Fruit fly (Drosophila melanogaster) whole organism, embryonic: ENCODE data around the gene CG16772.

Source experiments
- Atf3 ChIP-seq: fragments of 200-800 bp; sonication (Bioruptor generic); optimal IDR thresholded peaks from 3 replicates; lab custom pipeline; 2016; ENCODE audit warnings: missing biosample characterization, missing genetic modification characterization
- Bgb ChIP-seq: fragments of 200-800 bp; sonication (Bioruptor generic); IDR thresholded peaks from 2 replicates; pipeline ENCODE4 v1.3.6; 2022; ENCODE audit warnings: missing biosample characterization, missing genetic modification characterization; ENCODE audit not compliant: partially characterized antibody
- CG10959 ChIP-seq: fragments of 200-800 bp; sonication (Bioruptor generic); IDR thresholded peaks from 2 replicates; pipeline ENCODE4 v1.3.6; 2022; ENCODE audit warnings: missing biosample characterization, missing genetic modification characterization
- CG10979 ChIP-seq: fragments of 200-800 bp; sonication (Bioruptor generic); optimal IDR thresholded peaks from 2 replicates; lab custom pipeline; 2018; ENCODE audit warnings: missing biosample characterization, mild to moderate bottlenecking, missing genetic modification characterization, moderate library complexity
- CG11723 ChIP-seq: fragments of 200-800 bp; sonication (Bioruptor generic); optimal IDR thresholded peaks from 2 replicates; lab custom pipeline; 2017; ENCODE audit warnings: missing biosample characterization, mild to moderate bottlenecking, missing genetic modification characterization
- CG12236 ChIP-seq: fragments of 200-800 bp; sonication (Bioruptor generic); optimal IDR thresholded peaks from 2 replicates; lab custom pipeline; 2016; ENCODE audit warnings: missing biosample characterization, missing genetic modification characterization
- CG12299 ChIP-seq: fragments of 200-800 bp; sonication (Bioruptor generic); optimal IDR thresholded peaks from 2 replicates; lab custom pipeline; 2018; ENCODE audit warnings: missing biosample characterization, mild to moderate bottlenecking, missing genetic modification characterization
- CG13624 ChIP-seq: fragments of 200-800 bp; sonication (Bioruptor generic); optimal IDR thresholded peaks from 2 replicates; lab custom pipeline; 2016; ENCODE audit warnings: missing biosample characterization, missing genetic modification characterization
- CG1529 ChIP-seq: fragments of 200-800 bp; sonication (Bioruptor generic); optimal IDR thresholded peaks from 3 replicates; lab custom pipeline; 2018; ENCODE audit warnings: missing biosample characterization, missing genetic modification characterization
- CG17328 ChIP-seq: fragments of 200-800 bp; sonication (Bioruptor generic); IDR thresholded peaks from 2 replicates; pipeline ENCODE4 v1.3.6; 2022; ENCODE audit warnings: missing biosample characterization, missing genetic modification characterization
- CG17385 ChIP-seq: fragments of 200-800 bp; sonication (Bioruptor generic); optimal IDR thresholded peaks from 3 replicates; lab custom pipeline; 2018; ENCODE audit warnings: missing biosample characterization, mild to moderate bottlenecking, missing genetic modification characterization
- CG2875 ChIP-seq: fragments of 200-800 bp; sonication (Bioruptor generic); optimal IDR thresholded peaks from 2 replicates; lab custom pipeline; 2017; ENCODE audit warnings: missing biosample characterization, mild to moderate bottlenecking, missing genetic modification characterization, missing genetic modification reagents
- CG30020 ChIP-seq: fragments of 200-800 bp; optimal IDR thresholded peaks from 2 replicates; lab custom pipeline; 2019; ENCODE audit warnings: missing biosample characterization, mild to moderate bottlenecking, missing genetic modification characterization, moderate library complexity
- CG31388 ChIP-seq: fragments of 200-800 bp; sonication (Bioruptor generic); optimal IDR thresholded peaks from 2 replicates; lab custom pipeline; 2016; ENCODE audit warnings: missing biosample characterization, missing genetic modification characterization
- CG31441 ChIP-seq: fragments of 200-800 bp; sonication (Bioruptor generic); IDR thresholded peaks from 2 replicates; pipeline ENCODE4 v1.3.6; 2022; ENCODE audit warnings: missing biosample characterization, missing genetic modification characterization
- CG3726 ChIP-seq: fragments of 200-800 bp; sonication (Bioruptor generic); IDR thresholded peaks from 3 replicates; pipeline ENCODE4, ENCODE4 v1.3.6; 2022; ENCODE audit warnings: missing biosample characterization, missing genetic modification characterization
- CG43689 ChIP-seq: fragments of 200-800 bp; sonication (Bioruptor generic); IDR thresholded peaks from 2 replicates; pipeline ENCODE4 v1.3.6; 2022; ENCODE audit warnings: missing biosample characterization, missing genetic modification characterization
- CG6765 ChIP-seq: fragments of 200-800 bp; sonication (Bioruptor generic); optimal IDR thresholded peaks from 3 replicates; lab custom pipeline; 2017; ENCODE audit warnings: missing biosample characterization, mild to moderate bottlenecking, missing genetic modification characterization
- CG6854 ChIP-seq: fragments of 200-800 bp; sonication (Bioruptor generic); optimal IDR thresholded peaks from 3 replicates; lab custom pipeline; 2017; ENCODE audit warnings: missing biosample characterization, mild to moderate bottlenecking, missing genetic modification characterization
- CG8944 ChIP-seq: fragments of 200-800 bp; sonication (Bioruptor generic); optimal IDR thresholded peaks from 3 replicates; lab custom pipeline; 2016; ENCODE audit warnings: missing biosample characterization, missing genetic modification characterization
- Camta ChIP-seq: fragments of 200-800 bp; sonication (Bioruptor generic); optimal IDR thresholded peaks from 2 replicates; lab custom pipeline; 2016; ENCODE audit warnings: missing biosample characterization, missing genetic modification characterization
- Chrac-16 ChIP-seq: fragments of 200-800 bp; sonication (Bioruptor generic); optimal IDR thresholded peaks from 3 replicates; lab custom pipeline; 2016; ENCODE audit warnings: missing biosample characterization, missing genetic modification characterization
- Dbx ChIP-seq: fragments of 200-800 bp; sonication (Bioruptor generic); IDR thresholded peaks from 3 replicates; pipeline ENCODE4 v1.3.6; 2022; ENCODE audit warnings: missing biosample characterization, missing genetic modification characterization
- Dip3 ChIP-seq: fragments of 200-800 bp; sonication (Bioruptor generic); optimal IDR thresholded peaks from 3 replicates; lab custom pipeline; 2016; ENCODE audit warnings: missing biosample characterization, missing genetic modification characterization
- ERR ChIP-seq: fragments of 200-800 bp; sonication (Bioruptor generic); optimal IDR thresholded peaks from 2 replicates; lab custom pipeline; 2016; ENCODE audit warnings: missing biosample characterization, missing genetic modification characterization
- HLH4C ChIP-seq: fragments of 200-800 bp; sonication (Bioruptor generic); IDR thresholded peaks from 3 replicates; pipeline ENCODE4 v1.3.6; 2022; ENCODE audit warnings: missing biosample characterization, missing genetic modification characterization; ENCODE audit not compliant: partially characterized antibody
- HLHmδ ChIP-seq: fragments of 200-800 bp; sonication (Bioruptor generic); optimal IDR thresholded peaks from 2 replicates; lab custom pipeline; 2018; ENCODE audit warnings: missing biosample characterization, mild to moderate bottlenecking, missing genetic modification characterization, moderate library complexity
- Hand ChIP-seq: fragments of 200-800 bp; sonication (Bioruptor generic); optimal IDR thresholded peaks from 2 replicates; lab custom pipeline; 2017; ENCODE audit warnings: mild to moderate bottlenecking, missing biosample characterization, missing genetic modification reagents, missing genetic modification characterization
- Hey ChIP-seq: fragments of 200-800 bp; sonication (Bioruptor generic); optimal IDR thresholded peaks from 3 replicates; lab custom pipeline; 2018; ENCODE audit warnings: missing biosample characterization, mild to moderate bottlenecking, missing genetic modification characterization
- HmgZ ChIP-seq: fragments of 200-800 bp; sonication (Bioruptor generic); optimal IDR thresholded peaks from 2 replicates; lab custom pipeline; 2018; ENCODE audit warnings: missing biosample characterization, mild to moderate bottlenecking, missing genetic modification characterization
- Hmr ChIP-seq: fragments of 200-800 bp; sonication (Bioruptor generic); optimal IDR thresholded peaks from 3 replicates; lab custom pipeline; 2017; ENCODE audit warnings: mild to moderate bottlenecking, missing biosample characterization, missing genetic modification reagents, missing genetic modification characterization
- MESR4 ChIP-seq: fragments of 200-800 bp; sonication (Bioruptor generic); optimal IDR thresholded peaks from 2 replicates; lab custom pipeline; 2018; ENCODE audit warnings: missing biosample characterization, mild to moderate bottlenecking, missing genetic modification characterization, moderate library complexity
- Max ChIP-seq: fragments of 200-800 bp; sonication (Bioruptor generic); optimal IDR thresholded peaks from 2 replicates; lab custom pipeline; 2016; ENCODE audit warnings: missing biosample characterization, mild to moderate bottlenecking, missing genetic modification characterization
- NC2β ChIP-seq: fragments of 200-800 bp; sonication (Bioruptor generic); optimal IDR thresholded peaks from 2 replicates; lab custom pipeline; 2016; ENCODE audit warnings: missing biosample characterization, missing genetic modification characterization
- Sry-δ ChIP-seq: fragments of 200-800 bp; sonication (Bioruptor generic); optimal IDR thresholded peaks from 2 replicates; lab custom pipeline; 2016; ENCODE audit warnings: missing biosample characterization, missing genetic modification characterization
- Taf1 ChIP-seq: fragments of 200-800 bp; sonication (Bioruptor generic); IDR thresholded peaks from 2 replicates; pipeline ENCODE4 v1.3.6; 2022; ENCODE audit warnings: missing biosample characterization, missing genetic modification characterization
- cas ChIP-seq: fragments of 200-800 bp; sonication (Bioruptor generic); IDR thresholded peaks from 2 replicates; pipeline ENCODE4 v1.3.6; 2022; ENCODE audit warnings: missing biosample characterization, missing genetic modification characterization
- chn ChIP-seq: fragments of 200-800 bp; sonication (Bioruptor generic); optimal IDR thresholded peaks from 2 replicates; lab custom pipeline; 2016; ENCODE audit warnings: missing biosample characterization, missing genetic modification characterization
- dati ChIP-seq: fragments of 200-800 bp; sonication (Bioruptor generic); IDR thresholded peaks from 2 replicates; pipeline ENCODE4 v1.3.6; 2022; ENCODE audit warnings: missing biosample characterization, missing genetic modification characterization
- dmrt99B ChIP-seq: fragments of 200-800 bp; sonication (Bioruptor generic); optimal IDR thresholded peaks from 2 replicates; lab custom pipeline; 2018; ENCODE audit warnings: missing biosample characterization, mild to moderate bottlenecking, missing genetic modification characterization, moderate library complexity
- ems ChIP-seq: fragments of 200-800 bp; sonication (Bioruptor generic); optimal IDR thresholded peaks from 3 replicates; lab custom pipeline; 2016; ENCODE audit warnings: missing biosample characterization, missing genetic modification characterization
- gce ChIP-seq: fragments of 200-800 bp; sonication (Bioruptor generic); IDR thresholded peaks from 3 replicates; pipeline ENCODE4 v1.3.6; 2022; ENCODE audit warnings: missing biosample characterization, missing genetic modification characterization
- gem ChIP-seq: fragments of 200-800 bp; sonication (Bioruptor generic); optimal IDR thresholded peaks from 2 replicates; lab custom pipeline; 2019; ENCODE audit warnings: missing biosample characterization, mild to moderate bottlenecking, missing genetic modification characterization, moderate library complexity
- klu ChIP-seq: fragments of 200-800 bp; sonication (Bioruptor generic); IDR thresholded peaks from 2 replicates; pipeline ENCODE4 v1.3.6; 2022; ENCODE audit warnings: missing biosample characterization, missing genetic modification characterization
- lmd ChIP-seq: fragments of 200-800 bp; sonication (Bioruptor generic); IDR thresholded peaks from 2 replicates; pipeline ENCODE4 v1.3.6; 2022; ENCODE audit warnings: missing biosample characterization, missing genetic modification characterization
- maf-S ChIP-seq: fragments of 200-800 bp; sonication (Bioruptor generic); optimal IDR thresholded peaks from 2 replicates; lab custom pipeline; 2016; ENCODE audit warnings: missing biosample characterization, missing genetic modification characterization
- pb ChIP-seq: fragments of 200-800 bp; sonication (Bioruptor generic); optimal IDR thresholded peaks from 3 replicates; lab custom pipeline; 2016; ENCODE audit warnings: missing biosample characterization, missing genetic modification characterization
- slp2 ChIP-seq: fragments of 200-800 bp; sonication (Bioruptor generic); optimal IDR thresholded peaks from 2 replicates; lab custom pipeline; 2016; ENCODE audit warnings: missing biosample characterization, missing genetic modification characterization
- stc ChIP-seq: fragments of 200-800 bp; sonication (Bioruptor generic); IDR thresholded peaks from 2 replicates; pipeline ENCODE4 v1.3.6; 2022; ENCODE audit warnings: missing biosample characterization, missing genetic modification characterization
- tin ChIP-seq: fragments of 200-800 bp; sonication (Bioruptor generic); optimal IDR thresholded peaks from 3 replicates; lab custom pipeline; 2016; ENCODE audit warnings: missing biosample characterization, missing genetic modification characterization
- tll ChIP-seq, 2 experiments: fragments of 200-800 bp in 1 of 2; fragments of >200 bp in 1 of 2; sonication (Bioruptor generic) in 1 of 2; optimal IDR thresholded peaks; 2 replicates each; lab custom pipeline; 2017 to 2019; ENCODE audit warnings: missing biosample characterization in 2 of 2, missing genetic modification characterization in 2 of 2, mild to moderate bottlenecking in 1 of 2, moderate library complexity in 1 of 2
- trh ChIP-seq: fragments of 200-800 bp; sonication (Bioruptor generic); optimal IDR thresholded peaks from 2 replicates; lab custom pipeline; 2016; ENCODE audit warnings: missing biosample characterization, missing genetic modification characterization

The CG16772 gene

dm6 chr2L:19930102-19930501 lies 32.4 kb upstream of the CG16772 start (continued):
- peak; percentile 1 for TF ChIP-seq chn (GFP tag; lab: Kevin White, UChicago)
- TF ChIP-seq maf-S (GFP tag; lab: Kevin White, UChicago): no peak
- TF ChIP-seq CG11723: no peak
- TF ChIP-seq Chrac-16: no peak
- no peak for TF ChIP-seq CG31388 (GFP tag; lab: Kevin White, UChicago)
- peak; percentile 72 for TF ChIP-seq gem (tag; lab: Kevin White, UChicago)
- TF ChIP-seq gce: no peak
- no peak for TF ChIP-seq Hey (tag; lab: Kevin White, UChicago)
- no peak for TF ChIP-seq Dip3 (GFP tag; lab: Kevin White, UChicago)
- TF ChIP-seq CG17328 (GFP tag; lab: Robert Waterston, UW): 0 out of 2 replicates have a peak, but pooled peaks have one; percentile 16
- no peak for TF ChIP-seq CG12236 (GFP tag; lab: Kevin White, UChicago)
- TF ChIP-seq dmrt99B (tag; lab: Kevin White, UChicago): peak; percentile 71
- no peak for TF ChIP-seq slp2 (GFP tag; lab: Kevin White, UChicago)
- no peak for TF ChIP-seq dati
- TF ChIP-seq stc (GFP tag; lab: Robert Waterston, UW): no peak
- TF ChIP-seq CG30020 (tag; lab: Kevin White, UChicago): no peak
- no peak for TF ChIP-seq Max (GFP tag; lab: Kevin White, UChicago)
- TF ChIP-seq CG17385 (GFP tag; lab: Kevin White, UChicago): peak; percentile 36
- TF ChIP-seq CG2875 (GFP tag; lab: Kevin White, UChicago): no peak
- TF ChIP-seq CG6854 (GFP tag; lab: Kevin White, UChicago): peak; percentile 30
- TF ChIP-seq ems (GFP tag; lab: Kevin White, UChicago): no peak
- no peak for TF ChIP-seq CG10959 (GFP tag; lab: Robert Waterston, UW)
- no peak for TF ChIP-seq HmgZ
- TF ChIP-seq CG13624 (GFP tag; lab: Kevin White, UChicago): no peak
- no peak for TF ChIP-seq Sry-δ (GFP tag; lab: Kevin White, UChicago)
- TF ChIP-seq MESR4: no peak
- peak; percentile 63 for TF ChIP-seq CG31441 (GFP tag; lab: Robert Waterston, UW)
- TF ChIP-seq Hand: no peak
- peak; percentile 7 for TF ChIP-seq CG6765 (GFP tag; lab: Kevin White, UChicago)
- TF ChIP-seq lmd (GFP tag; lab: Robert Waterston, UW): peak; percentile 17; the same call in 1 of the 2 replicates
- no peak for TF ChIP-seq pb
- no peak for TF ChIP-seq HLHmδ (GFP tag; lab: Kevin White, UChicago)
- TF ChIP-seq ERR (GFP tag; lab: Kevin White, UChicago): no peak
- no peak for TF ChIP-seq cas (GFP tag; lab: Robert Waterston, UW)
- no peak for TF ChIP-seq NC2β (GFP tag; lab: Kevin White, UChicago)
- no peak for TF ChIP-seq HLH4C (GFP tag; lab: Robert Waterston, UW)
- TF ChIP-seq Dbx: peak; percentile 60; the same call in 2 of the 3 replicates
- no peak for TF ChIP-seq klu (GFP tag; lab: Robert Waterston, UW)
- no peak for TF ChIP-seq Camta (GFP tag; lab: Kevin White, UChicago)
- TF ChIP-seq CG8944 (GFP tag; lab: Kevin White, UChicago): no peak
- TF ChIP-seq CG10979 (tag; lab: Kevin White, UChicago): peak; percentile 52
- TF ChIP-seq tin: peak; percentile 19
- TF ChIP-seq trh (GFP tag; lab: Kevin White, UChicago): no peak
- TF ChIP-seq tll (GFP tag; optimal IDR thresholded peaks at IDR 0.05; lab: Kevin White, UChicago): no peak
- no peak for TF ChIP-seq CG1529
- no peak for TF ChIP-seq Atf3 (GFP tag; lab: Kevin White, UChicago)
- TF ChIP-seq Bgb (GFP tag; lab: Robert Waterston, UW): no peak
- TF ChIP-seq Taf1 (GFP tag; lab: Robert Waterston, UW): no peak
- no peak for TF ChIP-seq CG43689 (GFP tag; lab: Robert Waterston, UW)
- no peak for TF ChIP-seq CG12299
- no peak for TF ChIP-seq CG3726 (GFP tag; lab: Robert Waterston, UW)
- peak; percentile 62 for TF ChIP-seq Hmr (GFP tag; lab: Kevin White, UChicago)
